Worm (Caenorhabditis elegans) whole organism, midembryonic: ENCODE results near the gene C42D4.19.

Source experiments
- T22C8.4 ChIP-seq: fragments of 200-800 bp; sonication (Bioruptor generic); IDR thresholded peaks from 2 replicates; pipeline ENCODE4 v1.3.6; 2022; ENCODE audit warnings: missing genetic modification characterization, missing compliant biosample characterization
- cog-1 ChIP-seq: sonication (generic microtip); optimal IDR thresholded peaks from 2 replicates; lab custom pipeline; 2016; ENCODE audit warnings: missing genetic modification characterization, missing compliant biosample characterization
- flt-1 ChIP-seq: fragments of 200-800 bp; sonication (Bioruptor generic); IDR thresholded peaks from 2 replicates; pipeline ENCODE4 v1.3.6; 2022; ENCODE audit warnings: missing genetic modification characterization, missing compliant biosample characterization
- klf-2 ChIP-seq: fragments of 200-800 bp; sonication (Bioruptor generic); conservative IDR thresholded peaks from 2 replicates; pipeline ENCODE4 v1.3.6; 2022; ENCODE audit warnings: missing genetic modification reagents, missing genetic modification characterization, missing compliant biosample characterization
- med-1 ChIP-seq: sonication (generic microtip); optimal IDR thresholded peaks from 2 replicates; lab custom pipeline; 2017; ENCODE audit warnings: missing genetic modification characterization, mild to moderate bottlenecking, missing compliant biosample characterization, antibody characterized with exemption, missing genetic modification reagents; ENCODE audit not compliant: insufficient read depth
- ref-1 ChIP-seq: fragments of 200-800 bp; sonication (Bioruptor generic); conservative IDR thresholded peaks from 2 replicates; pipeline ENCODE4 v1.3.6; 2022; ENCODE audit warnings: missing genetic modification reagents, missing genetic modification characterization, missing compliant biosample characterization
- tab-1 ChIP-seq: fragments of 200-800 bp; sonication (Bioruptor generic); IDR thresholded peaks from 2 replicates; pipeline ENCODE4 v1.3.6; 2022; ENCODE audit warnings: missing genetic modification characterization, missing compliant biosample characterization
- ztf-23 ChIP-seq: fragments of 200-800 bp; sonication (Bioruptor generic); IDR thresholded peaks from 2 replicates; pipeline ENCODE4 v1.3.6; 2022; ENCODE audit warnings: missing genetic modification reagents, missing genetic modification characterization, missing compliant biosample characterization
- ztf-29 ChIP-seq: fragments of 200-800 bp; sonication (Bioruptor generic); IDR thresholded peaks from 2 replicates; pipeline ENCODE4 v1.3.6; 2022; ENCODE audit warnings: missing genetic modification reagents, missing genetic modification characterization, missing compliant biosample characterization

Gene C42D4.19

DNA sequence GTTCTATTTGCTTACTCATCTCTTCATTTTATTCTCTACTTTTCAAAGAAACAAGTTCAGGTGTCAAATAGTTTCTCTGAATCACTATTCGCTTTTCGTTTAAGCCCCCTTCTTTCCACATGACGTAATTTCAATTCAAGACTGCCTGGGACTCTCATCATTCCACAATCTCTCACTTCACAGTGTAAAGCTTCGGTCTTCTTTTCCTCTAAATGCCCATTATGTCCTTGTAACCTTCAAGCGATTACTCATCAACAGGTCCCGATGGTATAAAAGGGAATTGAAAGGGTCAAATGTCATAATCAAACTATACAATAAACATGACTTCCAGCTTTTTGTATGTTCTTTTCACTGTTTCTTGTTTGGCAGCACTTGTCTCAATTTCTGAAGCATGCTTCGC is 3.5 kb downstream of the C42D4.19 start, which contains the start of gene C42D4.3:
TSS of gene C42D4.3 (plus strand) at position 298 of the 400 bp plus-strand sequence.
- TF ChIP-seq med-1 (no peak), ref-1 (GFP tag; lab: Robert Waterston, UW) (no peak), tab-1 (GFP tag; lab: Robert Waterston, UW) (no peak), flt-1 (GFP tag; lab: Robert Waterston, UW) (no peak), T22C8.4 (GFP tag; lab: Robert Waterston, UW) (no peak), ztf-23 (GFP tag; lab: Robert Waterston, UW) (no peak), klf-2 (GFP tag; lab: Robert Waterston, UW) (no peak), cog-1 (no peak), ztf-29 (GFP tag; lab: Robert Waterston, UW) (no peak)

DNA sequence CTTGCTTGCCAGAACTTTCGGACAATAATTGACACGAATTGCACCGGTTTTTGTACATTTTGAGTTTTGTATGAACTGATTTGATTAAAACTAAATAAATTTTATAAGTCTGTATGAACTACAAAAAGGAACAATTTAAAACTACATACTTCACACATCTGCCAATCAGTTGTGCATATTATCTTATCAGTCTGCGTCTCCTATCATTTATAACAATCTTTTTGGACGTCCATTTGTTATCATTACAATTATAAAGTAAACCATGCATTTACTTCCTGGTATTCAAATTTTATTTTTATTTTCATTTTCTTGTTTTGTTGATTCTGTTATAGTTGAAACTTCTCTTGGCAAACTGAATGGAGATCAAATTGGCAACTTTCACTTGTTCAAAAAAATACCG is 4.9 kb downstream of the C42D4.19 start, which contains the start of gene cest-10:
TSS of gene cest-10 (plus strand) at position 254 of the 400 bp plus-strand sequence.
- no peak for TF ChIP-seq klf-2 (GFP tag; lab: Robert Waterston, UW)
- TF ChIP-seq tab-1 (GFP tag; lab: Robert Waterston, UW), result no peak

DNA sequence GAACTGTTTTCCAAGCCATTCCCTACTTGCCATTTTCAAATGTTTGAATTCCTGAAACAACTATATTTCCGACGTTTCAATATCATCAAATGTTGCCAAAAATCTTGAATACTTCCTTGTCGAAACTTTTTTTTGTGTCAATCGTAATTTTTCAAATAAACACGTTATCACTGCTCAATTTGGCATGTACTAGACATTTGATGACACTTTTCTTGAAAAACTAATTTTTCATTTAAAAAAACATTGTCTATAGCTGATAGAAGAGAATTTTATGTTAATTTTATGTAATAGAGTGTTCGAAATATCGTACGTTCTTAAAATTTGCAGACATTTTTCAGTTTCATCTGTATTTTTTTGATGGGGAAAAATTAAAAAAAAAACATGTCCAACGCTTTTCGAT is 7.4 kb downstream of the C42D4.19 start:
- TF ChIP-seq tab-1 (GFP tag; lab: Robert Waterston, UW), result no peak
- no peak for TF ChIP-seq cog-1
- TF ChIP-seq ref-1 (GFP tag; lab: Robert Waterston, UW), result no peak
- no peak for TF ChIP-seq med-1
- TF ChIP-seq ztf-29 (GFP tag; lab: Robert Waterston, UW), result no peak
- no peak for TF ChIP-seq klf-2 (GFP tag; lab: Robert Waterston, UW)
- TF ChIP-seq flt-1 (GFP tag; lab: Robert Waterston, UW), result no peak
- no peak for TF ChIP-seq ztf-23 (GFP tag; lab: Robert Waterston, UW)
- TF ChIP-seq T22C8.4 (GFP tag; lab: Robert Waterston, UW), result no peak

DNA sequence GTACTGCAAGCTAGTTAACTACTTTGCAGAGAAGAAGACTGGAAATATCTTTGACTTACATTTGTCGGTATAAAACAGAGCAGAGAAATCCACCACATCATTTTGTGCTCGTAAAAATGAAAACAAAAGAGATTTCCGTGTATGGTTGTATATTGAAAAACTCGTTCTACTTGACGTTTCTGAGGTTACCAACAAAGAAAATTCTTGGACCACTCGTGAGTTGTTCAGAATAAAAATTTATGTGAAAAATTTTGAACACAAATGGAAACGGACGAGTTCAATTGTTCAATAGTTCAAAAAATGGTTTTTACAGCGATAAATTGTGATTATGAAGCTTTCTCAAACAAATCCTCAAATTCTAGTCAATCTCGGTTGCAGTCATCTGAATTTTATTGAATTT is 9.2 kb downstream of the C42D4.19 start, which contains the start of gene clec-179:
TSS of gene clec-179 (minus strand) at position 101 of the 400 bp plus-strand sequence.
- no peak for TF ChIP-seq flt-1 (GFP tag; lab: Robert Waterston, UW)
- no peak for TF ChIP-seq ztf-29 (GFP tag; lab: Robert Waterston, UW)

DNA sequence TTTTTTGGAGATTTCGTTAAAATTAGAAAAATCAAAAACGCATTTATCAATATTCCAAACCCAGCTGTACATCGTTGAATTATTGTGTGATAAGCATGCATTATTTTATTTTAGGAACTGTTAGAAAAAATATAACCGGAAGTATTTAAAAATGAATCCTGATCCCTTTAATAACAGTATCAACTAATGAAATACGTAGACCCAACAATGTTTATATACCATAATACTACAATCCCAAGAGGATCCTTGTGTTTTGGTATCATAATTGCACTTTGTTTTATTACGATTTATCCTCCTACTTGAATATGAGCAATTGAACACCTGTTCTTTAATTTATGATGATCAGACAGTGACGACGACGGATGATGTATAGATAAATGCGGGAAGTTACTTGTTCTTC is 11.3 kb downstream of the C42D4.19 start, which contains the start of gene str-249:
TSS of gene str-249 (minus strand) at position 101 of the 400 bp plus-strand sequence.
- TF ChIP-seq med-1 (no peak), flt-1 (GFP tag; lab: Robert Waterston, UW) (no peak), ref-1 (GFP tag; lab: Robert Waterston, UW) (no peak), ztf-23 (GFP tag; lab: Robert Waterston, UW) (no peak), T22C8.4 (GFP tag; lab: Robert Waterston, UW) (no peak), klf-2 (GFP tag; lab: Robert Waterston, UW) (no peak), ztf-29 (GFP tag; lab: Robert Waterston, UW) (no peak), tab-1 (GFP tag; lab: Robert Waterston, UW) (no peak), cog-1 (no peak)

DNA sequence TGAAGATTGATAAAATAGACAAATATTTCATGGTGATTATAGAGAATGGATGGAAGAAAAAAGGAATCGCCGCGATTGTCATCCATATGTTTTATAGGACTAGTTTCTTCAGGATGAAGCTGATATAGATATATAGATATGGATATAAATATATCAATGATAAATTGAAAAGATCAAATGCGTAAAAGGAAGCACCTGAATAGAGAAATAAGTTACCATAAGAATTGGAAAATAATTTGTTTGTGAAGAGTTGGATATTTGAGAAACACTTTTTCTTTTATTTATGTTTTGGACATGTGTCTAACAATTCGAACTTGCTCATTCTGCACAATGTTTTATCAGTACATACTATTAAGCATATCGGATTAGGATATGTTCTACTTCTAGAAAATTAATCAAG is 12.6 kb downstream of the C42D4.19 start, which contains the start of gene C42D4.13:
TSS of gene C42D4.13 (minus strand) at position 101 of the 400 bp plus-strand sequence.
- no peak for TF ChIP-seq ref-1 (GFP tag; lab: Robert Waterston, UW)
- no peak for TF ChIP-seq klf-2 (GFP tag; lab: Robert Waterston, UW)
- TF ChIP-seq tab-1 (GFP tag; lab: Robert Waterston, UW), result no peak
- no peak for TF ChIP-seq cog-1
- no peak for TF ChIP-seq ztf-29 (GFP tag; lab: Robert Waterston, UW)
- no peak for TF ChIP-seq med-1
- TF ChIP-seq flt-1 (GFP tag; lab: Robert Waterston, UW), result no peak
- TF ChIP-seq ztf-23 (GFP tag; lab: Robert Waterston, UW), result no peak
- no peak for TF ChIP-seq T22C8.4 (GFP tag; lab: Robert Waterston, UW)

DNA sequence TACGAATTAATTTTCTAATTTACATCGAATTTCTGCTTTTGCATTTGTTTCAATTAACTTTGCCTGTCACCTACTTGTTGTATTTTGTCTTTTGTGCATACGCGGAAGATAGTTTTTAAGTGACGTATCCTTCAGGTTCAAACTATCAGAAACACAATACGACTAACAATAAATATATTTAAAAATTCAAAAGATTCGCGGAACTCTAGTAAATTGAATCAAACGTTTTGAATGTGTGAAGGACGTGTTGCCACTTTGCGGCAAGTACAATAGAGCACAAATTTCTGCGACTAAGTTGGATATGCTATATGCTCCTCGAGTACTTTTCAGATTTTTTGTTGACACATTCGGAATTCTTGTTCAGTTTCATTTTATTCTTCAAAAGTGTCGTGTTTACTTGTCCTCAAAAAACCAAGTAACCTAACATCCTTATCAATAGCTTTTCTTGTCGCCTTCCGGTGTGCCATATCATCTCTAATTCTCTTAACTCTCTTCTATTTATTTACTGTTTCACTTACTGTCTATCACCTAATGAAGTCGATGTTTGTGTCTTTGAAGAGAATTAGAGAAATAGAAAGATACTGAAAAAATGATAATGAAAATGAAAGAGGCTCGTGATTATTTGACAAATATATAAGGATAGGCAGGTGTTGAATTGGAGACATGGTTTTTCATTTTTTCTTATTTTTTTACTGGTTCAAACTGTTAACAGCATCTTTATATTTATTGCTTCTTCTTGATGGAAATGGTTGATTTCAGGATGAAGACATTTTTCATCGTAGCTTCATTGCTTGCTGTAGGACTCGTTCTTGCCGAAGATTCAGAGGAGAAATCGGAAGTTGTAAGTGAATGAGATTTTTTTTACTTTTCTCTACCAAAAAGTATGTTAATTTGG is 13.3 kb downstream of the C42D4.19 start, which contains the start of gene srlf-7:
TSS of gene srlf-7 (plus strand) at position 760 of the 895 bp plus-strand sequence.
- TF ChIP-seq cog-1 (no peak), tab-1 (GFP tag; lab: Robert Waterston, UW) (no peak), ztf-23 (GFP tag; lab: Robert Waterston, UW) (no peak), ref-1 (GFP tag; lab: Robert Waterston, UW) (no peak), klf-2 (GFP tag; lab: Robert Waterston, UW) (no peak)

DNA sequence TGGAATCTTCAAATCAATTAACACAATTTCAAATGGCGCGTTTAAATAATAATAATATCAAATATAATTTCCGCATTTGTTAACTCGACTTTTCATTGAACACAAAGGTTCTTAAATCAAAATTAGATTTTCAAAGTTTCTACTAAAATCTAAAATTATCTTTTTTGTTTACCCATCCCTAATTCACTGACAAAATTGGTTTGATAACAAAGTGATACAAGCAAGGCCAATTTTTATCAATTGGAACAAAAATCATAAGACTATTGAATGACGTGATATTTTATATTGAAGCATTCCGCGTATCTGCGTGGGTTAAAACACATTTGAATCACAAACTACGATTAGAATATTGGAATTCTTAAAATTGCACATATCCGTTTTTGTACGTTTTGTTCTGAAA is 15.0 kb downstream of the C42D4.19 start:
- TF ChIP-seq ref-1 (GFP tag; lab: Robert Waterston, UW), result no peak
- TF ChIP-seq T22C8.4 (GFP tag; lab: Robert Waterston, UW), result no peak
- no peak for TF ChIP-seq ztf-29 (GFP tag; lab: Robert Waterston, UW)
- no peak for TF ChIP-seq cog-1
- no peak for TF ChIP-seq med-1
- TF ChIP-seq klf-2 (GFP tag; lab: Robert Waterston, UW), result no peak
- no peak for TF ChIP-seq flt-1 (GFP tag; lab: Robert Waterston, UW)
- TF ChIP-seq tab-1 (GFP tag; lab: Robert Waterston, UW), result no peak
- TF ChIP-seq ztf-23 (GFP tag; lab: Robert Waterston, UW), result no peak

DNA sequence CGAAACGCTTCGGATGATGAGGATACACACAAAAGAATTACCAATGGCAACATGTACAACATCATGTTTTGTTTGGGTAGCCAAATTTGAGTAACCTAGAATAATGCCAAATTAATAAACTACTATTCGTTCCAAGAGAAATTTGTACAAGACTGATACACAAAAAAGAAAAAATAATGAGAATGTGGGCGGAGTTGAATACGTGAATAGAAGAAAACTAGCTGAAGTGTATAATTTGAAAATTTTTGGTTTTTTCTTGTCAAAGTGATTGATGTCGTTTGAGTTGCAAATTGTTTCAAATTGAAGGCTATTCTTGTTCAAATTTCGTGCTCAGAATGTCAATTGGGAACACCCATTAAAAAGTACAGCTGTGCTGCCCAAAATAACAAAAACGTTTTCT is 16.3 kb downstream of the C42D4.19 start, which contains the start of gene R13A1.5:
TSS of gene R13A1.5 (minus strand) at position 101 of the 400 bp plus-strand sequence.
- TF ChIP-seq ref-1 (GFP tag; lab: Robert Waterston, UW), result no peak

DNA sequence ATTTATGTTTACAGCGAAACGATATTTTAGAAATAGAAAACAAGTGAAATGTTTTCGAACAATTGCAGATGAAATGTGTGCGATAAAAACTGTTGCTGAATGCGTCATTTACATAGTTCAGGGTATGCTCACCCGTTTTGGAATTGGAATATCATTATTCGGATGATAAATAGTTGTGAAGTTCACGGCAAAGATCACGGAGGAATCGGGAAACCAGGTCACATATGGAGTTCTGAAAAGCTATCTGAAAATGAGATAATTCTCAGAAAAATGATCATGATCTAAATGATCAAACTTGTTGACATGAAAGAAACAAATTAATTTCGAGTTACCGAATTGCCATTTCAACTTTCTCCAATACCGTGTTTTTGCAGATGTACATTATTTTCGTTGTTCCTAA is 20.3 kb downstream of the C42D4.19 start, which contains the start of gene best-16:
TSS of gene best-16 (minus strand) at position 101 of the 400 bp plus-strand sequence.
- TF ChIP-seq ref-1 (GFP tag; lab: Robert Waterston, UW) (no peak), ztf-29 (GFP tag; lab: Robert Waterston, UW) (no peak), T22C8.4 (GFP tag; lab: Robert Waterston, UW) (no peak), ztf-23 (GFP tag; lab: Robert Waterston, UW) (no peak), med-1 (no peak), klf-2 (GFP tag; lab: Robert Waterston, UW) (no peak), cog-1 (no peak), flt-1 (GFP tag; lab: Robert Waterston, UW) (no peak), tab-1 (GFP tag; lab: Robert Waterston, UW) (no peak)
